Worm (Caenorhabditis elegans) whole organism, L4 larva: ENCODE data around the gene str-252.

Experiments
- F10B5.3 ChIP-seq: sonication (generic microtip); optimal IDR thresholded peaks from 2 replicates; lab custom pipeline; 2016; ENCODE audit warnings: mild to moderate bottlenecking, missing genetic modification characterization, missing compliant biosample characterization
- T20F7.1 ChIP-seq: fragments of 200-800 bp; sonication (Bioruptor generic); optimal IDR thresholded peaks from 2 replicates; lab custom pipeline; 2018; ENCODE audit warnings: mild to moderate bottlenecking, missing genetic modification characterization, missing compliant biosample characterization
- Y105C5A.15 ChIP-seq: fragments of 200-800 bp; sonication (Bioruptor generic); IDR thresholded peaks from 2 replicates; pipeline ENCODE4 v1.3.6; 2022; ENCODE audit warnings: missing genetic modification characterization, missing compliant biosample characterization
- ZK546.5 ChIP-seq, 2 experiments: sonication (generic microtip); optimal IDR thresholded peaks; 2 replicates each; lab custom pipeline; 2017; ENCODE audit warnings: missing biosample characterization in 2 of 2, missing genetic modification characterization in 2 of 2
- aha-1 ChIP-seq: fragments of 150-350 bp; peaks from one replicate; lab custom pipeline; 2014; ENCODE audit warnings: missing biosample characterization, missing genetic modification characterization
- aly-2 ChIP-seq: sonication (generic microtip); optimal IDR thresholded peaks from 2 replicates; lab custom pipeline; 2018; ENCODE audit warnings: missing biosample characterization, missing genetic modification characterization
- ama-1 ChIP-seq: fragments of 150-350 bp; optimal IDR thresholded peaks from 2 replicates; lab custom pipeline; 2014; ENCODE audit warnings: inconsistent platforms, mixed read lengths
- ceh-32 ChIP-seq: sonication (generic microtip); optimal IDR thresholded peaks from 2 replicates; lab custom pipeline; 2016; ENCODE audit warnings: mild to moderate bottlenecking, missing genetic modification characterization, missing compliant biosample characterization; ENCODE audit not compliant: poor library complexity
- ces-1 ChIP-seq: fragments of 150-350 bp; sonication (generic microtip); optimal IDR thresholded peaks from 4 replicates; lab custom pipeline; 2014; ENCODE audit warnings: missing biosample characterization, missing genetic modification reagents, missing genetic modification characterization
- daf-16 ChIP-seq, 3 experiments: sonication (generic microtip); optimal IDR thresholded peaks; 2 replicates each; lab custom pipeline; 2016 to 2017; ENCODE audit warnings: missing genetic modification characterization in 3 of 3, missing genetic modification reagents in 3 of 3, mild to moderate bottlenecking in 2 of 3, missing compliant biosample characterization in 2 of 3, missing biosample characterization in 1 of 3, moderate library complexity in 1 of 3
- dmd-6 ChIP-seq: fragments of 200-800 bp; sonication (Bioruptor generic); IDR thresholded peaks from 2 replicates; pipeline ENCODE4 v1.3.6; 2022; ENCODE audit warnings: missing genetic modification reagents, missing genetic modification characterization, missing compliant biosample characterization
- dmd-8 ChIP-seq: fragments of 200-800 bp; sonication (Bioruptor generic); IDR thresholded peaks from 2 replicates; pipeline ENCODE4 v1.3.6; 2022; ENCODE audit warnings: missing genetic modification characterization, missing compliant biosample characterization
- duxl-1 ChIP-seq: sonication (generic microtip); optimal IDR thresholded peaks from 2 replicates; lab custom pipeline; 2016; ENCODE audit warnings: mild to moderate bottlenecking, missing genetic modification characterization, moderate library complexity, missing compliant biosample characterization; ENCODE audit not compliant: poor library complexity
- egl-27 ChIP-seq: sonication (generic microtip); optimal IDR thresholded peaks from 3 replicates; lab custom pipeline; 2017; ENCODE audit warnings: missing biosample characterization, missing genetic modification reagents, missing genetic modification characterization
- fos-1 ChIP-seq: fragments of 150-350 bp; optimal IDR thresholded peaks from 2 replicates; lab custom pipeline; 2014; ENCODE audit warnings: missing biosample characterization, missing genetic modification characterization
- gei-8 ChIP-seq: fragments of 200-800 bp; sonication (Bioruptor generic); optimal IDR thresholded peaks from 2 replicates; lab custom pipeline; 2018; ENCODE audit warnings: mild to moderate bottlenecking, missing genetic modification characterization, missing compliant biosample characterization
- hlh-30 ChIP-seq: sonication (generic microtip); optimal IDR thresholded peaks from 2 replicates; lab custom pipeline; 2017; ENCODE audit warnings: antibody characterized with exemption, mild to moderate bottlenecking, missing genetic modification characterization, missing compliant biosample characterization; ENCODE audit not compliant: insufficient read depth
- lin-13 ChIP-seq: fragments of 150-350 bp; optimal IDR thresholded peaks from 2 replicates; lab custom pipeline; 2014; ENCODE audit warnings: missing biosample characterization, missing genetic modification reagents, missing genetic modification characterization
- lin-15B ChIP-seq: fragments of 150-350 bp; sonication (generic microtip); optimal IDR thresholded peaks from 3 replicates; lab custom pipeline; 2014; ENCODE audit warnings: missing biosample characterization, missing genetic modification characterization
- lir-3 ChIP-seq: sonication (generic microtip); optimal IDR thresholded peaks from 2 replicates; lab custom pipeline; 2016; ENCODE audit warnings: mild to moderate bottlenecking, missing genetic modification characterization, missing compliant biosample characterization
- nhr-11 ChIP-seq: fragments of 150-350 bp; optimal IDR thresholded peaks from 2 replicates; lab custom pipeline; 2014; ENCODE audit warnings: missing biosample characterization, missing genetic modification characterization
- nhr-111 ChIP-seq: fragments of 200-800 bp; sonication (Bioruptor generic); optimal IDR thresholded peaks from 2 replicates; lab custom pipeline; 2018; ENCODE audit warnings: mild to moderate bottlenecking, missing genetic modification characterization, missing compliant biosample characterization
- nhr-28 ChIP-seq: fragments of 150-350 bp; optimal IDR thresholded peaks from 2 replicates; lab custom pipeline; 2014; ENCODE audit warnings: missing biosample characterization, missing genetic modification characterization
- nhr-41 ChIP-seq: fragments of 200-800 bp; sonication (Bioruptor generic); IDR thresholded peaks from 2 replicates; pipeline ENCODE4 v1.3.6; 2022; ENCODE audit warnings: missing genetic modification reagents, missing genetic modification characterization, missing compliant biosample characterization
- nhr-6 ChIP-seq: fragments of 150-350 bp; optimal IDR thresholded peaks from 2 replicates; lab custom pipeline; 2014; ENCODE audit warnings: missing biosample characterization, missing genetic modification characterization
- nhr-77 ChIP-seq: fragments of 150-350 bp; optimal IDR thresholded peaks from 2 replicates; lab custom pipeline; 2014; ENCODE audit warnings: missing biosample characterization, missing genetic modification characterization
- pha-4 ChIP-seq, 2 experiments: fragments of 150-350 bp in 1 of 2; fragments of 200-800 bp in 1 of 2; sonication (Bioruptor generic) in 1 of 2; IDR thresholded peaks in 1 of 2; optimal IDR thresholded peaks in 1 of 2; 2 replicates each; pipeline versions ENCODE4 v1.3.6 to Lab custom; 2014 to 2022; ENCODE audit warnings: missing genetic modification characterization in 2 of 2, missing genetic modification reagents in 2 of 2, missing biosample characterization in 1 of 2, missing compliant biosample characterization in 1 of 2
- php-3 ChIP-seq: fragments of 200-800 bp; sonication (Bioruptor generic); IDR thresholded peaks from 2 replicates; pipeline ENCODE4 v1.3.6; 2022; ENCODE audit warnings: missing genetic modification reagents, missing genetic modification characterization, missing compliant biosample characterization
- pqm-1 ChIP-seq: sonication (generic microtip); optimal IDR thresholded peaks from 2 replicates; lab custom pipeline; 2017; ENCODE audit warnings: missing biosample characterization, missing genetic modification characterization
- rbr-2 ChIP-seq: sonication (generic microtip); optimal IDR thresholded peaks from 2 replicates; lab custom pipeline; 2016; ENCODE audit warnings: missing genotype, missing genetic modification characterization, missing compliant biosample characterization
- skn-1 ChIP-seq: fragments of 150-350 bp; optimal IDR thresholded peaks from 2 replicates; lab custom pipeline; 2014; ENCODE audit warnings: missing biosample characterization, missing genetic modification characterization
- snpc-1.2 ChIP-seq: fragments of 200-800 bp; sonication (Bioruptor generic); IDR thresholded peaks from 2 replicates; pipeline ENCODE4 v1.3.6; 2022; ENCODE audit warnings: missing genetic modification reagents, missing genetic modification characterization, missing compliant biosample characterization
- snpc-4 ChIP-seq: fragments of 150-350 bp; optimal IDR thresholded peaks from 2 replicates; lab custom pipeline; 2014; ENCODE audit warnings: missing biosample characterization, missing genetic modification characterization
- spr-1 ChIP-seq: sonication (generic microtip); optimal IDR thresholded peaks from 2 replicates; lab custom pipeline; 2016; ENCODE audit warnings: mild to moderate bottlenecking, missing genetic modification characterization, missing compliant biosample characterization
- tra-1 ChIP-seq: fragments of 200-800 bp; sonication (Bioruptor generic); IDR thresholded peaks from 2 replicates; pipeline ENCODE4 v1.3.6; 2022; ENCODE audit warnings: missing genetic modification reagents, missing genetic modification characterization, missing compliant biosample characterization
- unc-130 ChIP-seq: sonication (generic microtip); optimal IDR thresholded peaks from 2 replicates; lab custom pipeline; 2016; ENCODE audit warnings: missing genetic modification reagents, missing genetic modification characterization, missing compliant biosample characterization
- vab-7 ChIP-seq: fragments of 200-800 bp; sonication (Bioruptor generic); IDR thresholded peaks from 2 replicates; pipeline ENCODE4 v1.3.6; 2022; ENCODE audit warnings: missing genetic modification reagents, missing genetic modification characterization, missing compliant biosample characterization
- zip-2 ChIP-seq: fragments of 150-350 bp; optimal IDR thresholded peaks from 2 replicates; lab custom pipeline; 2014; ENCODE audit warnings: missing biosample characterization, missing genetic modification characterization

str-252 gene

DNA sequence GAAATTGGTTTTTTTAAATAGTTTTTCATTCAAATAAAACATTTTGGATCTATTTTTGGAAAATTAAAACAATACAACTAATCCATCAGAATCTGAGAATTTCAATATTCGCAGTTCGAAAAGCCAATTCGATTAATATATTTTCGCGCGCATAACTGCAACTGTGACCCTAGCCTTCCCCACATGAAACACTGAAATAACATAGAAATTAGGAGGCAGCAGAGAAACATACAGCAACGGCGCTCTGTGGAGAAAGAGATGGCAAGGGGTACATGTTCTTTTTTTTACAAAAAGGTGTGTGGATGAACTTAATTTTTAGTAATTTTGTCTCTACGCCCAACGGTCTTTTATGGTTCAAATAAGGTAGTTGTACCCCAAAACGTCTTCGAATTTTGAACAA lies 36.1 kb upstream of the str-252 start (continued):
- TF ChIP-seq skn-1 (no peak), ZK546.5 (tag; optimal IDR thresholded peaks at IDR 0.05; lab: Kevin White, UChicago) (no peak), nhr-28 (tag; lab: Kevin White, UChicago) (peak; percentile 2), fos-1 (no peak), F10B5.3 (tag; lab: Kevin White, UChicago) (no peak)
- TF ChIP-seq, all 104 proteins: peak for 6

DNA sequence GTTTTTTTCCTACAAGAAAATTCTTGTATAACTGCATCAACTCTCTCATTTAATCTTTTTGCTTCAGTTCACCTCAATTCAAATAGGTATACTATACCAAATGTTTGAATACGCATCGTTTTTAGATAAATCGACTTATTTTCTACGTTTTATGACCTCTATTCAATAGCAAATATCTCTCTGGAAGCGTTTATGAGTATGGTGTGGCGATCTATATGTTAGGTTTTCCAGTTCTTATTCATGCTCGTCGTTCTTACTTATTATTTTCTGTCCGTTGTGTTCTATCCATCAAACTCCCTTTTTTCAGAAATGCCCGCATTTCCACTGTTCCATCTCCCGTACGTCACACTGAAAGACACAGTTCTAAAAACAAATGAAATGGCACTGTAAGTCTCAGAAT lies 35.7 kb upstream of the str-252 start, which contains the start of gene T22G5.3:
Gene T22G5.3 (plus strand): TSS at position 301 of the 400 bp plus-strand sequence.
- TF ChIP-seq gei-8 (GFP tag; lab: Kevin White, UChicago) (no peak), nhr-6 (tag; lab: Kevin White, UChicago) (no peak), vab-7 (GFP tag; lab: Robert Waterston, UW) (no peak), dmd-8 (GFP tag; lab: Robert Waterston, UW) (no peak), rbr-2 (tag; lab: Kevin White, UChicago) (no peak), ces-1 (no peak), nhr-111 (GFP tag; lab: Kevin White, UChicago) (no peak), ceh-32 (tag; lab: Kevin White, UChicago) (no peak)

DNA sequence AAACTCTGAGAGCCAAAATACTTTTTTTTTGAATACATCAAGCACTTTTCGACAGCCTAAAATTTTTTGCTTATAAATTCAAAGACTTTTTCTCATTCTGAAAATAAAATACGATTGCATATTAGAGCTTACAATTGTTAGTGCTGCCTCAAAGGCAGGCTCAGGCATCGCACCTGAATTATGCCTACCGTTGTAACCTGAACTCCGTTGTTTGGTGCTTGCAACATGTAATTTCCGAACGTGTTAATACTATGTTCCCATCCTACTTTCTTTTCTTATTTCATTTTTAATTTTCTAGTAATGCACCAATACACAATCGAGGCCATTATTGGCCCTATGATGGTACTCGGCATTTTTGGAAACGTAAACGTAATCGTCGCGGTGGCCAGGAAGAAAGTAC lies 28.9 kb upstream of the str-252 start, which contains the start of gene srsx-19:
Gene srsx-19 (plus strand): TSS at position 301 of the 400 bp plus-strand sequence.
- TF ChIP-seq aha-1 (tag; lab: Kevin White, UChicago) (peak; percentile 16), dmd-6 (GFP tag; lab: Robert Waterston, UW) (no peak)

DNA sequence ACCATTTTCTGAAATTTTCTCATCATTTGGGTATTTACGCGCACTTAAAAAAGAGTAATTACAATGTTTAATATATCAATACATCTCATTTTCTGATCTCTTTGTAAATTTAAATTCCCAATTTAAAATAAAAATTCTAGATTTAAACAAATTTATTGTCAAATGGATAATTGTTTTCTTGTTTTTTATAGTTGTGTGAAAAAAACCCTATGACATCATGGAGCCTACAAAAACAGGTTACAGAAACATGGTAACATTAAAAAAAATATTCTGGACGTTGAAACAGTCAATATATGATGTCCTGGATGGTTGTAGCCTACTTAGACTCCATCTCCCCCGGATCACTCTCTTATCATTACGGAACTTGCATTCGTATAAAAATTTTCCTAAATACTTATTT lies 26.8 kb upstream of the str-252 start, which contains the start of gene spp-12:
Gene spp-12 (plus strand): TSS at position 301 of the 400 bp plus-strand sequence.
- no peak for TF ChIP-seq egl-27 (tag; lab: Kevin White, UChicago)
- no peak for TF ChIP-seq lin-13 (GFP tag; lab: Kevin White, UChicago)
- no peak for TF ChIP-seq lin-15B (tag; lab: Kevin White, UChicago)
- TF ChIP-seq skn-1: no peak
- no peak for TF ChIP-seq nhr-11 (tag; lab: Kevin White, UChicago)
- no peak for TF ChIP-seq dmd-8 (GFP tag; lab: Robert Waterston, UW)
- no peak for TF ChIP-seq unc-130 (GFP tag; lab: Kevin White, UChicago)
- TF ChIP-seq snpc-4 (tag; lab: Kevin White, UChicago): no peak
- TF ChIP-seq duxl-1 (tag; lab: Kevin White, UChicago): no peak
- TF ChIP-seq snpc-1.2 (GFP tag; lab: Robert Waterston, UW): no peak
- TF ChIP-seq aly-2 (tag; lab: Kevin White, UChicago): no peak

DNA sequence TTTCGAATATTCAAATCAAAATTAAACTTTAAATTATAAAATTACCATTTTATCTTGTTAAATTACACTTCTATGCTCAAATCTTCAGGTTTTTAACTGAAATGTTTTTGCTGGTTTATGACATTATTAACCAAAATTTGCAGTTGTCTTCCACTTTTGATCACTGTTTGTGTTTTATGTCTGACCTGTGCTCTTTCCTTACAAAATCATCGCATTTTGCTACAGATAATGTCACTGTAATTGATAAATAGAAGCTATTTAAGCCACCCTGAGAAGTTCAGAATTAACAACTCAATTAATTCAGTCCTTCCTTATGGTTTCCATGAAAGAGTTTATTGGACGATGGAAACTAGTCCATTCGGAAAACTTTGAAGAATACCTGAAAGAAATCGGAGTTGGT lies 25.8 kb upstream of the str-252 start, which contains the start of gene lbp-8:
Gene lbp-8 (plus strand): TSS at position 301 of the 400 bp plus-strand sequence.
- TF ChIP-seq snpc-1.2 (GFP tag; lab: Robert Waterston, UW) (no peak), spr-1 (tag; lab: Kevin White, UChicago) (no peak), ama-1 (no peak), T20F7.1 (GFP tag; lab: Kevin White, UChicago) (no peak), Y105C5A.15 (no peak), php-3 (GFP tag; lab: Robert Waterston, UW) (no peak), pqm-1 (no peak), ZK546.5 (tag; optimal IDR thresholded peaks at IDR 0.05; lab: Kevin White, UChicago) (no peak), tra-1 (GFP tag; lab: Robert Waterston, UW) (no peak), lir-3 (no peak), zip-2 (tag; lab: Kevin White, UChicago) (no peak), ces-1 (no peak), nhr-77 (no peak), nhr-41 (no peak), duxl-1 (tag; lab: Kevin White, UChicago) (no peak), hlh-30 (tag; lab: Kevin White, UChicago) (no peak), pha-4 (GFP tag; IDR thresholded peaks at IDR 0.05; lab: Robert Waterston, UW) (no peak), pha-4 (tag; optimal IDR thresholded peaks at IDR 0.05; lab: Kevin White, UChicago) (no peak), dmd-8 (GFP tag; lab: Robert Waterston, UW) (no peak), daf-16 (GFP tag; optimal IDR thresholded peaks at IDR 0.05; lab: Kevin White, UChicago) (no peak), daf-16 (tag; optimal IDR thresholded peaks at IDR 0.05; lab: Kevin White, UChicago) (no peak)
